Fruit fly (Drosophila melanogaster) Kc167 (cell line): ENCODE measurements around the gene ttk.

Experiments
- Myc ChIP-seq: fragments of >200 bp; optimal IDR thresholded peaks from 2 replicates; lab custom pipeline; 2017; ENCODE audit warnings: missing external identifiers
- Sin3A ChIP-seq: fragments of >200 bp; optimal IDR thresholded peaks from 2 replicates; lab custom pipeline; 2018; ENCODE audit warnings: missing external identifiers
- h ChIP-seq: fragments of >200 bp; optimal IDR thresholded peaks from 3 replicates; lab custom pipeline; 2018; ENCODE audit warnings: missing external identifiers
- insv ChIP-seq: fragments of >200 bp; optimal IDR thresholded peaks from 3 replicates; lab custom pipeline; 2018; ENCODE audit warnings: missing external identifiers
- psq ChIP-seq: fragments of >200 bp; optimal IDR thresholded peaks from 2 replicates; lab custom pipeline; 2017; ENCODE audit warnings: missing external identifiers
- ttk ChIP-seq: sonication (Bioruptor generic); optimal IDR thresholded peaks from 2 replicates; lab custom pipeline; 2017; ENCODE audit warnings: missing external identifiers

Gene ttk

DNA sequence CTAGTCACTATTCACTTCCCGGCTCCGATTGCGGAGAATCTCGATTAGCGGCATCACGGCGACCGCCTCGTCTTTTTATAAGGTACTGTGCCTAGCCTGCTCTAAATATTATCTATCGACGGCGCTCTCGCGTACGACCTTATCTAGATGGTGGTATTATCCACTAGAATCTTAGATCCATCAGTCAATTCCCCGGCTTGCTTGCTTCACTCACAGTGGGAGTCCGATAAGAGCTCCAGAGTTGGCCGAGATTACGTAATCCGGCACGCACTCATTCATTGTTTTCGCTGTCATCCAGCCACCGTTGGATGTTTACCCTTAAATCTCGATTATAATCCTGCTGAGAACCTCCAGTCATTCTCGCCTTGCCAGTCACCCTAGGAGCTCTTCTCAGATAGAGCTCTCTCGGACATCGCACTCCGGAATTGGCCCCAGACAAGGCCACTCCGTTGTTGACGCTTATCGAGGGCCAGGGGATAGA is 47.9 kb downstream of the ttk start, which contains the start of gene Smvt:
Gene Smvt, minus strand, starts transcription at position 51 of the 481 bp plus-strand sequence.
- no peak for TF ChIP-seq Sin3A (lab: Kevin White, UChicago)
- no peak for TF ChIP-seq insv (lab: Kevin White, UChicago)
- TF ChIP-seq ttk (lab: Kevin White, UChicago) = no peak
- no peak for TF ChIP-seq h
- no peak for TF ChIP-seq Myc (lab: Kevin White, UChicago)
- no peak for TF ChIP-seq psq (lab: Kevin White, UChicago)

DNA sequence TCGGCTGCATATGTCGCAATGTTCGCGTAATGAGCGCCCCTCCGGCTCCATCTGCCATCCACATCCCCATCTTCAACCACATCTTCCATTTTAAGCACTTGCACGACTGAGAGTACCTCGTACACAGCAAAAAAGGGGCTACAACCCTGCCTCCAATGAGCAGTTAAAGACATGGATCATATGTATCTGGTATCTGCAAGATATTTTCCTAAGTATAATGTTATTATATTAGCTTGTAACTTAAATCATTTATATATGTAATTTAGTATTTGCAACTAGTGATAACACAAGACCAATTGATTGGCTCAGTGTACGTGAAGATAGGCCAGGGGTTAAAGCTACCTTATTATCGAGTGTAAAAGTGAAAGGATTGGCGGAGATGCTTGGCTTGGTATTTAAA is 49.0 kb downstream of the ttk start:
- TF ChIP-seq Sin3A (lab: Kevin White, UChicago) (no peak), ttk (lab: Kevin White, UChicago) (no peak), h (no peak), Myc (lab: Kevin White, UChicago) (no peak), psq (lab: Kevin White, UChicago) (no peak), insv (lab: Kevin White, UChicago) (no peak)

DNA sequence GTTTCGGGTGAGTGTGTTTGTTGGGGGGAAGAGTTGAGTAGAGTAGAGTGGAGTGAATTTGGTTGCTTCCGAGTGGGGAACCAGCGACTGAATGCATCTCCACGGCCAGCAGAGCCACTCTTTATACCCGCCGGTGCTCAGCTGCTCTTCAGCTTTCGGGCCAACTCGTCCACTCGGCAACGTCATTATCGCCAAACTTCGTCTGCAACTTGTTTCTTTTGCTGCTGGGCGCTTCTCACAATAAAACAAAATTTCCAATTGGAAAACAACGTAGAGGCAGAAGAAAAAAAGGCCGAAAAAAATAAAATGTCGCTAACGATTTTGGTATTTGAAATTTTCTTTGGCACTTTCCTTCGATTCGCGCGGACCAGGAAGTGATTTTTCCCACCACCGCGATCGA is 51.0 kb downstream of the ttk start, which contains the start of gene CG2150:
Gene CG2150, minus strand, starts transcription at position 101 of the 400 bp plus-strand sequence.
- TF ChIP-seq ttk (lab: Kevin White, UChicago) (no peak), h (no peak), insv (lab: Kevin White, UChicago) (no peak), Myc (lab: Kevin White, UChicago) (no peak), Sin3A (lab: Kevin White, UChicago) (no peak)

DNA sequence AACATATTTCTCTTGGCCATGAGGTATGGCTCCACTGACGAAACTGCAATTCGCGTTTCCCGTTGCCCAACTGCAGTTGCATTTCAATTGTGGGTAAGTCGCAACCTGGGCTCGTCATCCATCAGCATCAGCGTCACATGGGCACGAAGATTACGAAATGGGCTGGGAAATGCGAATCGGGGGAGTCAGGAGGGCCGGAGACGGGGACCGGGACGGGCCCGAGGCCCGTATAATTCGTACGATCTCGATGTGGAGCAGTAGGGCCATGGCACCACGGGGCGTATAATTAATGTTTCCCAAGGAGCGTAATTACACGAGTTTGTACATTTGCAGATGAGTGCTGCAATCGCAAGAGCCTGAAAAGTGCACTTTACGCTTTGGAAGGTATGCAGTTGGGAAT is 51.5 kb downstream of the ttk start:
- TF ChIP-seq ttk (lab: Kevin White, UChicago) = no peak
- TF ChIP-seq Myc (lab: Kevin White, UChicago) = no peak
- TF ChIP-seq psq (lab: Kevin White, UChicago) = no peak
- no peak for TF ChIP-seq Sin3A (lab: Kevin White, UChicago)
- TF ChIP-seq h = no peak
- TF ChIP-seq insv (lab: Kevin White, UChicago) = no peak

DNA sequence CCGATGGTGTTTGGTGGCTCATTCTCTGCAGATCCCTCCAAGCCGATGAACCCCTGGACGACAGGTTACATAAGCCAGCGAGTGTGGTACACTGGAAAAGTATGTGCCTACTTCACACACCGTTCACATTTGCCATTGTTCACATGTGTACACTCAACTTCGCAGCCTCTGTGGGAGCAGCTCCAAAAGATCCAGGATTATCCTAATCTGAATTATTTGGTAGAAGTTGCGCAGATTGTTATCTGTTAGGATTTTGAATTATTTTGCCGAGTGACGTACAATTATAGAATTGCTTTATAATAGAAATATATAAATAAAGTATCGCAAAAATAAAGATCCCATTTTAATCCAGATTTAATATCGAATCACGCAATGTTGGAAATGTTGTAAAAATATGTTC is 53.9 kb downstream of the ttk start:
- TF ChIP-seq h (no peak), insv (lab: Kevin White, UChicago) (no peak), ttk (lab: Kevin White, UChicago) (no peak), psq (lab: Kevin White, UChicago) (no peak), Myc (lab: Kevin White, UChicago) (no peak), Sin3A (lab: Kevin White, UChicago) (no peak)

DNA sequence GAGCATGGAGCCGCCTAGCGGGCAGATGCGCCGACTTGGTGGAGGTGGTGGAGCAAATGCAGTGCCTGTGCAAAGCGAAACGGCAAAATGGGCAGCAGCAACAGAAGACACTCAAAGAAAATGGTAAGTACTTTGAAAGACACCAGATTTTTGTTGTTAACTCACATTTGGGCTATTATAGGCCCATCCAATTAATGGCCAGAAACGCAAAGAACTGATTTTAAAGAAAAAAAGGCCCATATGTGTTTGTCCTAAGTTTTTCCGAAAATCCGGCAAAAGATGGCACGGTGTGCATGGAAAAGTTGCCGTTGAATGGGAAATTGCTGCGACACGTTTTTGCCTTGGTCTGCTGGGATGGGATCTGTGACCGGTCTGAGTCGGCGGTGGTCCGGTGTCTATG is 54.5 kb downstream of the ttk start:
- no peak for TF ChIP-seq h
- no peak for TF ChIP-seq Sin3A (lab: Kevin White, UChicago)
- no peak for TF ChIP-seq insv (lab: Kevin White, UChicago)
- TF ChIP-seq psq (lab: Kevin White, UChicago) = no peak
- TF ChIP-seq ttk (lab: Kevin White, UChicago) = no peak
- no peak for TF ChIP-seq Myc (lab: Kevin White, UChicago)

DNA sequence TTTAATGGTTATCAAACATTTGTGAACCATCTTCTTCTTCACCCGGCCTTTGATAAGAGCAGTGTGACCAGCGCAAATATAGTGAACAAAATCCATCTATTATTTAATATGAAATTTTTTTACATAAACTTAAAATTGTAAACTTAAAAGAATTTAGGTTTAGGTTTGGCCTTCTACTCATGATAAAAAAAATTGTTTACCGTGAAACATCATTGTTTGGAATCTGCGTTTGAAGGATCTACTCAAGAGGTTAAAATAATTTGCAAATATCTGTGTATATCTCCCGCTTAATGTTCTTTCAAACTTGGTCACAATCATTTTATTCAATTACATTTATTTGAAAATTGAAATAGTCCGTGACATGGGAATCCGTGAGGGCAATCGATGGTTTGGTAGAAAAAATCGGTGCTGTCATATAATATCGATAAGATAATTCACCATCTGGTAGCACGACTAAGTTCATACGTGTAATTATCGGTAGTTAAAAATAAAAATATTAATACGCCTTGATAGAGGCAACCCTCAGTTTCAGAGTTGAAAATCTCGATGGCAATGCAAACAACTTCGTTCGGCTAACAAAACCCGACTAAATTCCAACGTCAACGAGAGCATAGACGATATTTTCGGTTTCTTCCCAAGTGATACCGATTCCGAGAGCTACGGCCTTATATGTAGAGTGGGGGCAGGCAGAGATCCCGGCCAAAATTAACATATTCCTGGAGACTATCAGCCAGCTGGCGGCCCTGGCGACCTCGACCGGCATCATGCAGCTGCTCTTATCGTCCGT is 58.3 kb downstream of the ttk start, which contains the start of the genes betaGlu and sip3:
Gene betaGlu, minus strand, starts transcription at position 59 of the 787 bp plus-strand sequence.
Gene sip3, plus strand, starts transcription at position 430 of the 787 bp plus-strand sequence.
- TF ChIP-seq psq (lab: Kevin White, UChicago) (no peak), Sin3A (lab: Kevin White, UChicago) (no peak), h (no peak), ttk (lab: Kevin White, UChicago) (no peak), insv (lab: Kevin White, UChicago) (no peak), Myc (lab: Kevin White, UChicago) (no peak)

DNA sequence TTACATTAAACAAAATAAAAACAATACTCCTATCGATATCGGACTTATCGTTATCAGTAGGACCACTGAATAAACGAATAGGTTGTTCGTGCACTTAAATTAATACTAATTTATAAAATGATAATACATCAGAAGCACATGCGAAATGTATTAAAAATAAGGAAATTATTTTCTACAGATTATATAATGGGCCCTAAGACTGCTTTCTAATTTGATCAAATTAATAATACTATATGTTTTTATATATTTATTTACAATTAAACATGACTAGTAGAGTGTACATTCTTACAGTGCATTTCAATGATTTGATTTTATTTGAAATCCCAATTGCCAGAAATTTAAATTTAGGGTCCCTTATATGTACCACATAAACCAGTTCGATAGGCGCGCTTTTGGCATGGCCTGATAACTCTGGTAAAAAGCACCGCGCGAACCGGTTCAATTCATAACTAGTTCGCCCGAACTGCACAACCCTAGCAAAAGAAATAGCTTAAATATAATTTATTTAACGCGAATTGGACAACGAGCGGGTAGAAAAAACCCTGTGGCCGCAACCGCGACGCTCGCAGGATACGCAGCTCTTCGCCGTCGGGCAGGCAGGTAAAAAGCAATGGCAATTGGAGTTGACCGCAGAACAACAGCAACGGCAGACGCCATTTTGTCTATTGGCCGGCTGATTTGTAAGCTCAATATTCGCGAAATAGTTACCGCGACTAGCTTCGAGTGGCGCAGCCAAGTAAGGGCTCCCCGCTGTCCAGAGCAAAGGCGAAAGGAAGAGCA is 63.1 kb downstream of the ttk start, which contains the start of the genes CG2126 and faf:
Gene CG2126, minus strand, starts transcription at position 70 of the 780 bp plus-strand sequence.
Gene faf, plus strand, starts transcription at position 438 of the 780 bp plus-strand sequence.
- TF ChIP-seq Sin3A (lab: Kevin White, UChicago) (no peak), h (no peak), ttk (lab: Kevin White, UChicago) (no peak), Myc (lab: Kevin White, UChicago) (no peak), insv (lab: Kevin White, UChicago) (no peak), psq (lab: Kevin White, UChicago) (no peak)

DNA sequence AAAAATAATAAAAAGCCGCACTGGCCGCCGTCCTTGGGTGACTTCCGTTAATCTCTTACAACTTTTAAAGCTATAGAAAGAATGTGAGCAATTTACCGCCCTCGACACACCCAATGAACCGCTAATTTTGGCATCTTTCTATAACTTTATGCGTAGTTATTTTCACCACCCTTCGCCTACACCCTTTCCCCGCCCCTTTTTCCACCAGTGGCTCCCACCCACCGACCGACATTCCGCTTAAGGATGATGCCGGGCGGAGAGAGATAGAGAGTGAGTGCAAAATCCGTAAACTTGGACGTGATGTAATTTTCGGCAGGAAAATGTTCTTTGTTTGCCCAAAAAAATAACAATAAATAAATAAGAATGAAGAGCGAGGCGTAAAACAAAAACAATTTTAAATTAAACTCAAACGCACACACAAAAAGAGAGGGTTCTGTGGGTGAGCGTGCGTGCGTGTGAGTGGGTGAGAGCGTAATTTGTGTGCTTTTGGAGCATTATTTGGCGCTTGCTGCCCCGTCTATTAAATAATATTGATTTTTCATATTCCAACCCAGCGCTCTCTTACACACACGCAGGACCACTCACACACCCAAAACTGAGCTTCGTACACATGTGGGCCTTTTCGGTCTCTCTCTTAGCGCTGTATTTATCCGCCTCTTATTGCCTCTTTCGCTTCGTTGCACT is 64.0 kb downstream of the ttk start:
- TF ChIP-seq ttk (lab: Kevin White, UChicago) (no peak), h (no peak)
